Fruit fly (Drosophila melanogaster) whole organism, embryonic: ENCODE data around the gene Glg1.

ENCODE experiments used
- Abd-B ChIP-seq: fragments of 200-800 bp; sonication (Bioruptor generic); optimal IDR thresholded peaks from 2 replicates; lab custom pipeline; 2018; ENCODE audit warnings: missing biosample characterization, mild to moderate bottlenecking, missing genetic modification characterization, moderate library complexity
- Bdp1 ChIP-seq: fragments of 200-800 bp; sonication (Bioruptor generic); optimal IDR thresholded peaks from 3 replicates; lab custom pipeline; 2016; ENCODE audit warnings: missing biosample characterization, missing genetic modification characterization
- BtbVII ChIP-seq: fragments of 200-800 bp; sonication (Bioruptor generic); optimal IDR thresholded peaks from 3 replicates; lab custom pipeline; 2017; ENCODE audit warnings: missing biosample characterization, mild to moderate bottlenecking, missing genetic modification characterization
- CG10959 ChIP-seq: fragments of 200-800 bp; sonication (Bioruptor generic); IDR thresholded peaks from 2 replicates; pipeline ENCODE4 v1.3.6; 2022; ENCODE audit warnings: missing biosample characterization, missing genetic modification characterization
- CG11560 ChIP-seq: fragments of 200-800 bp; sonication (Bioruptor generic); IDR thresholded peaks from 3 replicates; pipeline ENCODE4 v1.3.6; 2022; ENCODE audit warnings: missing biosample characterization, missing genetic modification characterization
- CG16779 ChIP-seq: fragments of 200-800 bp; sonication (Bioruptor generic); IDR thresholded peaks from 2 replicates; pipeline ENCODE4 v1.3.6; 2022; ENCODE audit warnings: missing biosample characterization, missing genetic modification characterization
- CG16813 ChIP-seq: fragments of 200-800 bp; sonication (Bioruptor generic); IDR thresholded peaks from 3 replicates; pipeline ENCODE4 v1.3.6; 2022; ENCODE audit warnings: missing biosample characterization, missing genetic modification characterization; ENCODE audit not compliant: partially characterized antibody
- CG16815 ChIP-seq: fragments of 200-800 bp; sonication (Bioruptor generic); optimal IDR thresholded peaks from 3 replicates; lab custom pipeline; 2017; ENCODE audit warnings: missing biosample characterization, mild to moderate bottlenecking, missing genetic modification characterization
- CG17612 ChIP-seq: fragments of 200-800 bp; sonication (Bioruptor generic); IDR thresholded peaks from 2 replicates; pipeline ENCODE4 v1.3.6; 2022; ENCODE audit warnings: missing biosample characterization, missing genetic modification characterization
- CG17912 ChIP-seq: fragments of 200-800 bp; sonication (Bioruptor generic); optimal IDR thresholded peaks from 2 replicates; lab custom pipeline; 2018; ENCODE audit warnings: missing biosample characterization, mild to moderate bottlenecking, missing genetic modification characterization
- CG18764 ChIP-seq: fragments of 200-800 bp; sonication (Bioruptor generic); optimal IDR thresholded peaks from 3 replicates; lab custom pipeline; 2016; ENCODE audit warnings: missing biosample characterization, missing genetic modification characterization
- CG30431 ChIP-seq: fragments of 200-800 bp; sonication (Bioruptor generic); optimal IDR thresholded peaks from 2 replicates; lab custom pipeline; 2017; ENCODE audit warnings: missing biosample characterization, missing genetic modification characterization
- CG3065 ChIP-seq: fragments of 200-800 bp; sonication (Bioruptor generic); optimal IDR thresholded peaks from 2 replicates; lab custom pipeline; 2016; ENCODE audit warnings: missing biosample characterization, missing genetic modification characterization
- CG32772 ChIP-seq: fragments of 200-800 bp; sonication (Bioruptor generic); IDR thresholded peaks from 2 replicates; pipeline ENCODE4 v1.3.6; 2022; ENCODE audit warnings: missing biosample characterization, missing genetic modification characterization
- CG34224 ChIP-seq: fragments of 200-800 bp; sonication (Bioruptor generic); IDR thresholded peaks from 3 replicates; pipeline ENCODE4 v1.3.6; 2022; ENCODE audit warnings: missing biosample characterization, missing genetic modification characterization; ENCODE audit not compliant: partially characterized antibody
- CG4404 ChIP-seq: fragments of 200-800 bp; sonication (Bioruptor generic); IDR thresholded peaks from 2 replicates; pipeline ENCODE4 v1.3.6; 2022; ENCODE audit warnings: missing biosample characterization, missing genetic modification characterization
- CG7357 ChIP-seq: fragments of 200-800 bp; sonication (Bioruptor generic); IDR thresholded peaks from 3 replicates; pipeline ENCODE4 v1.3.6; 2022; ENCODE audit warnings: missing biosample characterization, missing genetic modification characterization
- CG8478 ChIP-seq: fragments of >200 bp; optimal IDR thresholded peaks from 2 replicates; lab custom pipeline; 2018
- D ChIP-seq, 2 experiments: fragments of 200-800 bp in 1 of 2; fragments of >200 bp in 1 of 2; sonication (Bioruptor generic) in 1 of 2; optimal IDR thresholded peaks; 2 replicates in 1 of 2; 3 replicates in 1 of 2; lab custom pipeline; 2017; ENCODE audit warnings: mild to moderate bottlenecking in 1 of 2, missing biosample characterization in 1 of 2, missing genetic modification characterization in 1 of 2, missing genetic modification reagents in 1 of 2
- Dll ChIP-seq: fragments of 200-800 bp; sonication (Bioruptor generic); IDR thresholded peaks from 4 replicates; pipeline ENCODE4 v1.3.6; 2022; ENCODE audit warnings: missing biosample characterization, missing genetic modification characterization; ENCODE audit not compliant: partially characterized antibody
- Doc2 ChIP-seq: fragments of 200-800 bp; sonication (Bioruptor generic); IDR thresholded peaks from 2 replicates; pipeline ENCODE4 v1.3.6; 2022; ENCODE audit warnings: missing biosample characterization, missing genetic modification characterization
- Dp ChIP-seq: fragments of 200-800 bp; sonication (Bioruptor generic); optimal IDR thresholded peaks from 2 replicates; lab custom pipeline; 2018; ENCODE audit warnings: missing biosample characterization, mild to moderate bottlenecking, missing genetic modification characterization, moderate library complexity
- Drgx ChIP-seq: fragments of 200-800 bp; sonication (Bioruptor generic); IDR thresholded peaks from 2 replicates; pipeline ENCODE4 v1.3.6; 2022; ENCODE audit warnings: missing biosample characterization, missing genetic modification characterization
- ERR ChIP-seq: fragments of 200-800 bp; sonication (Bioruptor generic); optimal IDR thresholded peaks from 2 replicates; lab custom pipeline; 2016; ENCODE audit warnings: missing biosample characterization, missing genetic modification characterization
- Eip74EF ChIP-seq, 2 experiments: fragments of 200-800 bp in 1 of 2; fragments of >200 bp in 1 of 2; sonication (Bioruptor generic) in 1 of 2; optimal IDR thresholded peaks; 2 replicates each; lab custom pipeline; 2017 to 2019; ENCODE audit warnings: missing biosample characterization in 2 of 2, missing genetic modification characterization in 2 of 2, mild to moderate bottlenecking in 1 of 2, moderate library complexity in 1 of 2
- Elba2 ChIP-seq: fragments of 200-800 bp; sonication (Bioruptor generic); optimal IDR thresholded peaks from 3 replicates; lab custom pipeline; 2016; ENCODE audit warnings: missing biosample characterization, missing genetic modification characterization
- Ets97D ChIP-seq: fragments of 200-800 bp; sonication (Bioruptor generic); optimal IDR thresholded peaks from 3 replicates; lab custom pipeline; 2016; ENCODE audit warnings: missing biosample characterization, missing genetic modification characterization
- Gug ChIP-seq: fragments of 200-800 bp; sonication (Bioruptor generic); IDR thresholded peaks from 4 replicates; pipeline ENCODE4 v1.3.6; 2022; ENCODE audit warnings: missing biosample characterization, missing genetic modification characterization
- Hsf ChIP-seq: fragments of 200-800 bp; sonication (Bioruptor generic); optimal IDR thresholded peaks from 3 replicates; lab custom pipeline; 2016; ENCODE audit warnings: missing biosample characterization, missing genetic modification characterization
- MBD-R2 ChIP-seq: fragments of 200-800 bp; sonication (Bioruptor generic); IDR thresholded peaks from 2 replicates; pipeline ENCODE4 v1.3.6; 2022; ENCODE audit warnings: missing biosample characterization, missing genetic modification characterization
- MTF-1 ChIP-seq: fragments of 200-800 bp; sonication (Bioruptor generic); optimal IDR thresholded peaks from 2 replicates; lab custom pipeline; 2018; ENCODE audit warnings: missing biosample characterization, mild to moderate bottlenecking, missing genetic modification characterization, borderline replicate concordance
- Mad ChIP-seq: fragments of 200-800 bp; sonication (Bioruptor generic); optimal IDR thresholded peaks from 2 replicates; lab custom pipeline; 2016; ENCODE audit warnings: missing biosample characterization, missing genetic modification characterization
- Max ChIP-seq: fragments of 200-800 bp; sonication (Bioruptor generic); optimal IDR thresholded peaks from 2 replicates; lab custom pipeline; 2016; ENCODE audit warnings: missing biosample characterization, mild to moderate bottlenecking, missing genetic modification characterization
- Med ChIP-seq: fragments of 200-800 bp; sonication (Bioruptor generic); peaks from one replicate; lab custom pipeline; 2016; ENCODE audit warnings: missing biosample characterization, missing genetic modification characterization, mild to moderate bottlenecking, inconsistent platforms, moderate library complexity
- NC2β ChIP-seq: fragments of 200-800 bp; sonication (Bioruptor generic); optimal IDR thresholded peaks from 2 replicates; lab custom pipeline; 2016; ENCODE audit warnings: missing biosample characterization, missing genetic modification characterization
- Nf-YB ChIP-seq: fragments of 200-800 bp; sonication (Bioruptor generic); optimal IDR thresholded peaks from 3 replicates; lab custom pipeline; 2019; ENCODE audit warnings: missing biosample characterization, mild to moderate bottlenecking, missing genetic modification characterization, moderate library complexity
- Tbp ChIP-seq: fragments of >200 bp; optimal IDR thresholded peaks from 2 replicates; lab custom pipeline; 2018; ENCODE audit warnings: missing biosample characterization, missing genetic modification characterization
- bbx ChIP-seq: fragments of 200-800 bp; sonication (Bioruptor generic); IDR thresholded peaks from 2 replicates; pipeline ENCODE4 v1.3.6; 2022; ENCODE audit warnings: missing biosample characterization, missing genetic modification characterization; ENCODE audit not compliant: partially characterized antibody
- dan ChIP-seq: fragments of 200-800 bp; sonication (Bioruptor generic); IDR thresholded peaks from 2 replicates; pipeline ENCODE4 v1.3.6; 2022; ENCODE audit warnings: missing biosample characterization, missing genetic modification characterization
- emc ChIP-seq: fragments of 200-800 bp; sonication (Bioruptor generic); optimal IDR thresholded peaks from 2 replicates; lab custom pipeline; 2016; ENCODE audit warnings: missing biosample characterization, missing genetic modification characterization
- ftz-f1 ChIP-seq: fragments of 200-800 bp; sonication (Bioruptor generic); optimal IDR thresholded peaks from 2 replicates; lab custom pipeline; 2016; ENCODE audit warnings: missing biosample characterization, missing genetic modification characterization
- lov ChIP-seq, 2 experiments: fragments of 200-800 bp in 1 of 2; fragments of >200 bp in 1 of 2; sonication (Bioruptor generic) in 1 of 2; IDR thresholded peaks in 1 of 2; optimal IDR thresholded peaks in 1 of 2; 2 replicates in 1 of 2; 3 replicates in 1 of 2; pipeline versions ENCODE4 v1.3.6 to Lab custom; 2017 to 2022; ENCODE audit warnings: missing biosample characterization in 1 of 2, missing genetic modification characterization in 1 of 2
- oc ChIP-seq: fragments of 200-800 bp; sonication (Bioruptor generic); optimal IDR thresholded peaks from 2 replicates; lab custom pipeline; 2018; ENCODE audit warnings: missing biosample characterization, mild to moderate bottlenecking, missing genetic modification characterization, moderate library complexity
- p53 ChIP-seq: fragments of 200-800 bp; sonication (Bioruptor generic); optimal IDR thresholded peaks from 2 replicates; lab custom pipeline; 2016; ENCODE audit warnings: missing biosample characterization, missing genetic modification characterization
- pnt ChIP-seq: fragments of 200-800 bp; sonication (Bioruptor generic); optimal IDR thresholded peaks from 3 replicates; lab custom pipeline; 2016; ENCODE audit warnings: missing biosample characterization, missing genetic modification characterization
- tin ChIP-seq: fragments of 200-800 bp; sonication (Bioruptor generic); optimal IDR thresholded peaks from 3 replicates; lab custom pipeline; 2016; ENCODE audit warnings: missing biosample characterization, missing genetic modification characterization
- vvl ChIP-seq: fragments of 200-800 bp; sonication (Bioruptor generic); IDR thresholded peaks from 2 replicates; pipeline ENCODE4 v1.3.6; 2022; ENCODE audit warnings: missing biosample characterization, missing genetic modification characterization
- wek ChIP-seq: fragments of 200-800 bp; sonication (Bioruptor generic); optimal IDR thresholded peaks from 3 replicates; lab custom pipeline; 2018; ENCODE audit warnings: missing biosample characterization, mild to moderate bottlenecking, missing genetic modification characterization, moderate library complexity

Glg1 gene

dm6 chr3L:21539245-21540196 is 32.2 kb upstream of the Glg1 start, which contains the start of the genes COX8 and VhaM9.7-b (continued):
- TF ChIP-seq BtbVII (GFP tag; lab: Kevin White, UChicago) (no peak), CG32772 (no peak; the same call in 1 of the 2 replicates), p53 (GFP tag; lab: Kevin White, UChicago) (no peak), CG10959 (GFP tag; lab: Robert Waterston, UW) (no peak; the same call in 1 of the 2 replicates), CG18764 (GFP tag; lab: Kevin White, UChicago) (peak; percentile 62), CG8478 (lab: Kevin White, UChicago) (no peak), Dp (GFP tag; lab: Kevin White, UChicago) (no peak), NC2β (GFP tag; lab: Kevin White, UChicago) (peak; percentile 24), Abd-B (no peak), Doc2 (GFP tag; lab: Robert Waterston, UW) (no peak), Elba2 (GFP tag; lab: Kevin White, UChicago) (peak; percentile 42), Tbp (GFP tag; lab: Kevin White, UChicago) (no peak), wek (no peak), pnt (GFP tag; lab: Kevin White, UChicago) (peak; percentile 59), Hsf (GFP tag; lab: Kevin White, UChicago) (peak; percentile 77), bbx (GFP tag; lab: Robert Waterston, UW) (peak; percentile 65), CG16813 (peak; percentile 80), ERR (GFP tag; lab: Kevin White, UChicago) (no peak), Nf-YB (GFP tag; lab: Kevin White, UChicago) (no peak), CG16779 (GFP tag; lab: Robert Waterston, UW) (peak; percentile 48; the same call in 1 of the 2 replicates), MTF-1 (GFP tag; lab: Kevin White, UChicago) (no peak), oc (tag; lab: Kevin White, UChicago) (no peak), dan (GFP tag; lab: Robert Waterston, UW) (no peak), CG17912 (GFP tag; lab: Kevin White, UChicago) (no peak), Bdp1 (GFP tag; lab: Kevin White, UChicago) (no peak), CG34224 (GFP tag; lab: Robert Waterston, UW) (peak; percentile 21; the same call in 1 of the 3 replicates), Gug (GFP tag; lab: Robert Waterston, UW) (peak; percentile 58; the same call in 2 of the 4 replicates), emc (peak; percentile 12), Ets97D (GFP tag; lab: Kevin White, UChicago) (peak; percentile 56), vvl (GFP tag; lab: Robert Waterston, UW) (no peak; the same call in 1 of the 2 replicates), MBD-R2 (peak; percentile 76), ftz-f1 (GFP tag; lab: Kevin White, UChicago) (no peak), CG7357 (no peak), Dll (GFP tag; lab: Robert Waterston, UW) (peak; percentile 80), CG30431 (no peak), CG11560 (tag; lab: Robert Waterston, UW) (no peak), Max (GFP tag; lab: Kevin White, UChicago) (peak; percentile 58), CG16815 (GFP tag; lab: Kevin White, UChicago) (peak; percentile 45), Med (peak; percentile 85), CG3065 (GFP tag; lab: Kevin White, UChicago) (no peak), Mad (no peak), D (optimal IDR thresholded peaks at IDR 0.05; lab: Kevin White, UChicago) (no peak), D (GFP tag; optimal IDR thresholded peaks at IDR 0.05; lab: Kevin White, UChicago) (no peak), CG4404 (GFP tag; lab: Robert Waterston, UW) (no peak), Eip74EF (GFP tag; optimal IDR thresholded peaks at IDR 0.05; lab: Kevin White, UChicago) (no peak), tin (GFP tag; lab: Kevin White, UChicago) (peak; percentile 64), lov (optimal IDR thresholded peaks at IDR 0.05; lab: Kevin White, UChicago) (no peak), lov (GFP tag; IDR thresholded peaks at IDR 0.05; lab: Robert Waterston, UW) (0 out of 3 replicates have a peak, but pooled peaks have one; percentile 8), Drgx (GFP tag; lab: Robert Waterston, UW) (no peak), CG17612 (GFP tag; lab: Robert Waterston, UW) (no peak)
